Worm (Caenorhabditis elegans) whole organism, late embryonic: ENCODE measurements around the gene E04D5.4.

Experiments
- T23F11.4 ChIP-seq: fragments of 200-800 bp; sonication (Bioruptor generic); optimal IDR thresholded peaks from 2 replicates; lab custom pipeline; 2018; ENCODE audit warnings: mild to moderate bottlenecking, missing genetic modification characterization, missing compliant biosample characterization

The E04D5.4 gene

DNA sequence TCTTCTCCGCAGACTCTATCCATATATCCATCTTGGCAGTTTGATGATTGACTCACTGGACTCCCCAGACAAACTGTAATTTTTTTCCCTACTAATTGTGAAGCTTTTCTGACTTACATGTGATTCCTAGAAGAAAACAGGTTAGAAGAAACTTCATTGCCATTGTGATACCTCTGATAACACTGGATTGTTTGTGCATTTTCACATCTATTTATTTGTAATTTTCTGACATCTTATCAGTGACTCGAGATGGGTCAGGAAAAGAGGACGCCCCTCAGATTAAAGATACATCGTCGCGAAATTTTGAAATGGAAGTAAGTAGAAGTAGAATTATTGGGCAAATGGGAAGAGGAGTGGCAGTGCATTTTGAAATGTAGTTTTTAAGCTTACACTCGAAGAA, 50.3 kb downstream of the E04D5.4 start, which contains the start of gene clec-61:
TSS of gene clec-61 (minus strand) at position 209 of the 400 bp plus-strand sequence.
- TF ChIP-seq T23F11.4 (GFP tag; lab: Kevin White, UChicago), result no peak
